Worm (Caenorhabditis elegans) whole organism, late embryonic: ENCODE data around the gene srpa-72.

Experiments
- C38D4.7 ChIP-seq: fragments of 200-800 bp; sonication (Bioruptor generic); optimal IDR thresholded peaks from 2 replicates; lab custom pipeline; 2018; ENCODE audit warnings: mild to moderate bottlenecking, missing genetic modification characterization, moderate library complexity, missing compliant biosample characterization
- ceh-19 ChIP-seq: fragments of 200-800 bp; sonication (Bioruptor generic); optimal IDR thresholded peaks from 2 replicates; lab custom pipeline; 2018; ENCODE audit warnings: mild to moderate bottlenecking, missing genetic modification characterization, missing compliant biosample characterization
- ceh-9 ChIP-seq: sonication (generic microtip); optimal IDR thresholded peaks from 2 replicates; lab custom pipeline; 2016; ENCODE audit warnings: mild to moderate bottlenecking, missing genetic modification characterization, inconsistent platforms, missing compliant biosample characterization
- che-1 ChIP-seq: sonication (generic microtip); optimal IDR thresholded peaks from 2 replicates; lab custom pipeline; 2016; ENCODE audit warnings: mild to moderate bottlenecking, missing genetic modification characterization, missing compliant biosample characterization
- elt-2 ChIP-seq: sonication (generic microtip); optimal IDR thresholded peaks from 2 replicates; lab custom pipeline; 2016; ENCODE audit warnings: missing genetic modification reagents, missing genetic modification characterization, missing compliant biosample characterization
- gmeb-2 ChIP-seq: sonication (generic microtip); optimal IDR thresholded peaks from 2 replicates; lab custom pipeline; 2016; ENCODE audit warnings: missing genetic modification characterization, inconsistent platforms, missing compliant biosample characterization
- nfya-1 ChIP-seq: sonication (generic microtip); optimal IDR thresholded peaks from 2 replicates; lab custom pipeline; 2017; ENCODE audit warnings: missing genetic modification characterization, mild to moderate bottlenecking, missing compliant biosample characterization, antibody characterized with exemption, moderate library complexity
- nhr-11 ChIP-seq: fragments of 150-350 bp; optimal IDR thresholded peaks from 2 replicates; lab custom pipeline; 2014; ENCODE audit warnings: missing biosample characterization, missing genetic modification characterization
- ref-2 ChIP-seq: sonication (generic microtip); optimal IDR thresholded peaks from 2 replicates; lab custom pipeline; 2016; ENCODE audit warnings: missing genetic modification characterization, missing compliant biosample characterization

ce11 chrII:2797951-2798350, 10.7 kb downstream of the srpa-72 start:
- TF ChIP-seq gmeb-2 (no peak), elt-2 (tag; lab: Kevin White, UChicago) (no peak), nhr-11 (no peak), C38D4.7 (GFP tag; lab: Kevin White, UChicago) (no peak), che-1 (no peak), ref-2 (tag; lab: Kevin White, UChicago) (no peak), ceh-9 (no peak), ceh-19 (GFP tag; lab: Kevin White, UChicago) (no peak), nfya-1 (no peak)
